Fruit fly (Drosophila melanogaster) whole organism, embryonic: Measurements from ENCODE around the gene CG3534.

Experiments
- Ada2b ChIP-seq: fragments of 200-800 bp; sonication (Bioruptor generic); IDR thresholded peaks from 2 replicates; pipeline ENCODE4 v1.3.6; 2022; ENCODE audit warnings: missing biosample characterization, missing genetic modification characterization
- Asciz ChIP-seq: fragments of 200-800 bp; sonication (Bioruptor generic); optimal IDR thresholded peaks from 2 replicates; lab custom pipeline; 2017; ENCODE audit warnings: missing biosample characterization, mild to moderate bottlenecking, missing genetic modification characterization, missing genetic modification reagents
- Awh ChIP-seq: fragments of 200-800 bp; sonication (Bioruptor generic); IDR thresholded peaks from 2 replicates; pipeline ENCODE4, ENCODE4 v1.3.6; 2022; ENCODE audit warnings: missing biosample characterization, missing genetic modification characterization
- Blimp-1 ChIP-seq: fragments of 200-800 bp; sonication (Bioruptor generic); optimal IDR thresholded peaks from 3 replicates; lab custom pipeline; 2018; ENCODE audit warnings: missing biosample characterization, missing genetic modification characterization, mild to moderate bottlenecking, moderate library complexity, missing genetic modification reagents
- CG11504 ChIP-seq: fragments of 200-800 bp; sonication (Bioruptor generic); optimal IDR thresholded peaks from 3 replicates; lab custom pipeline; 2019; ENCODE audit warnings: missing biosample characterization, mild to moderate bottlenecking, missing genetic modification characterization, moderate library complexity
- CG13624 ChIP-seq: fragments of 200-800 bp; sonication (Bioruptor generic); optimal IDR thresholded peaks from 2 replicates; lab custom pipeline; 2016; ENCODE audit warnings: missing biosample characterization, missing genetic modification characterization
- CG15514 ChIP-seq: fragments of 200-800 bp; sonication (Bioruptor generic); optimal IDR thresholded peaks from 3 replicates; lab custom pipeline; 2017; ENCODE audit warnings: missing biosample characterization, missing genetic modification characterization, mild to moderate bottlenecking, moderate library complexity, missing genetic modification reagents
- CG16813 ChIP-seq: fragments of 200-800 bp; sonication (Bioruptor generic); IDR thresholded peaks from 3 replicates; pipeline ENCODE4 v1.3.6; 2022; ENCODE audit warnings: missing biosample characterization, missing genetic modification characterization; ENCODE audit not compliant: partially characterized antibody
- CG3163 ChIP-seq: fragments of 200-800 bp; sonication (Bioruptor generic); optimal IDR thresholded peaks from 3 replicates; lab custom pipeline; 2016; ENCODE audit warnings: missing biosample characterization, missing genetic modification characterization
- CG3281 ChIP-seq: fragments of 200-800 bp; sonication (Bioruptor generic); optimal IDR thresholded peaks from 3 replicates; lab custom pipeline; 2017; ENCODE audit warnings: missing biosample characterization, mild to moderate bottlenecking, missing genetic modification characterization
- CG7839 ChIP-seq: fragments of 200-800 bp; sonication (Bioruptor generic); optimal IDR thresholded peaks from 3 replicates; lab custom pipeline; 2018; ENCODE audit warnings: missing biosample characterization, mild to moderate bottlenecking, missing genetic modification characterization, moderate library complexity
- CG7987 ChIP-seq: fragments of 200-800 bp; sonication (Bioruptor generic); optimal IDR thresholded peaks from 2 replicates; lab custom pipeline; 2018; ENCODE audit warnings: missing biosample characterization, mild to moderate bottlenecking, missing genetic modification characterization, moderate library complexity
- CoRest ChIP-seq: fragments of 200-800 bp; sonication (Bioruptor generic); optimal IDR thresholded peaks from 3 replicates; lab custom pipeline; 2018; ENCODE audit warnings: missing biosample characterization, mild to moderate bottlenecking, missing genetic modification characterization, moderate library complexity
- D ChIP-seq, 2 experiments: fragments of 200-800 bp in 1 of 2; fragments of >200 bp in 1 of 2; sonication (Bioruptor generic) in 1 of 2; optimal IDR thresholded peaks; 2 replicates in 1 of 2; 3 replicates in 1 of 2; lab custom pipeline; 2017; ENCODE audit warnings: mild to moderate bottlenecking in 1 of 2, missing biosample characterization in 1 of 2, missing genetic modification characterization in 1 of 2, missing genetic modification reagents in 1 of 2
- Dbx ChIP-seq: fragments of 200-800 bp; sonication (Bioruptor generic); IDR thresholded peaks from 3 replicates; pipeline ENCODE4 v1.3.6; 2022; ENCODE audit warnings: missing biosample characterization, missing genetic modification characterization
- Deaf1 ChIP-seq: fragments of 200-800 bp; optimal IDR thresholded peaks from 3 replicates; lab custom pipeline; 2019; ENCODE audit warnings: missing biosample characterization, mild to moderate bottlenecking, missing genetic modification characterization, moderate library complexity
- ERR ChIP-seq: fragments of 200-800 bp; sonication (Bioruptor generic); optimal IDR thresholded peaks from 2 replicates; lab custom pipeline; 2016; ENCODE audit warnings: missing biosample characterization, missing genetic modification characterization
- HLH3B ChIP-seq: fragments of 200-800 bp; sonication (Bioruptor generic); IDR thresholded peaks from 2 replicates; pipeline ENCODE4 v1.3.6; 2022; ENCODE audit warnings: missing biosample characterization, missing genetic modification characterization
- HmgD ChIP-seq: fragments of 200-800 bp; sonication (Bioruptor generic); optimal IDR thresholded peaks from 3 replicates; lab custom pipeline; 2016; ENCODE audit warnings: missing biosample characterization, missing genetic modification characterization
- Hr51 ChIP-seq, 2 experiments: fragments of 200-800 bp; sonication (Bioruptor generic); optimal IDR thresholded peaks; 2 replicates in 1 of 2; 3 replicates in 1 of 2; lab custom pipeline; 2016 to 2018; ENCODE audit warnings: missing biosample characterization in 2 of 2, missing genetic modification characterization in 2 of 2, mild to moderate bottlenecking in 1 of 2, moderate library complexity in 1 of 2
- Jarid2 ChIP-seq: fragments of 200-800 bp; sonication (Bioruptor generic); optimal IDR thresholded peaks from 3 replicates; lab custom pipeline; 2017; ENCODE audit warnings: mild to moderate bottlenecking, missing biosample characterization, missing genetic modification reagents, missing genetic modification characterization
- Myb ChIP-seq: fragments of 200-800 bp; sonication (Bioruptor generic); optimal IDR thresholded peaks from 2 replicates; lab custom pipeline; 2016; ENCODE audit warnings: missing biosample characterization, missing genetic modification characterization
- NFAT ChIP-seq: fragments of 200-800 bp; sonication (Bioruptor generic); IDR thresholded peaks from 2 replicates; pipeline ENCODE4 v1.3.6; 2022; ENCODE audit warnings: missing biosample characterization, missing genetic modification characterization
- Sox100B ChIP-seq: fragments of 200-800 bp; sonication (Bioruptor generic); optimal IDR thresholded peaks from 3 replicates; lab custom pipeline; 2018; ENCODE audit warnings: missing biosample characterization, mild to moderate bottlenecking, missing genetic modification characterization
- Ssrp ChIP-seq: fragments of 200-800 bp; sonication (Bioruptor generic); optimal IDR thresholded peaks from 2 replicates; lab custom pipeline; 2018; ENCODE audit warnings: missing biosample characterization, mild to moderate bottlenecking, missing genetic modification characterization, moderate library complexity
- amos ChIP-seq: fragments of 200-800 bp; sonication (Bioruptor generic); IDR thresholded peaks from 2 replicates; pipeline ENCODE4 v1.3.6; 2022; ENCODE audit warnings: missing biosample characterization, missing genetic modification characterization; ENCODE audit not compliant: partially characterized antibody
- chn ChIP-seq: fragments of 200-800 bp; sonication (Bioruptor generic); optimal IDR thresholded peaks from 2 replicates; lab custom pipeline; 2016; ENCODE audit warnings: missing biosample characterization, missing genetic modification characterization
- crol ChIP-seq: fragments of 200-800 bp; sonication (Bioruptor generic); IDR thresholded peaks from 2 replicates; pipeline ENCODE4 v1.3.6; 2022; ENCODE audit warnings: missing biosample characterization, missing genetic modification characterization
- gem ChIP-seq: fragments of 200-800 bp; sonication (Bioruptor generic); optimal IDR thresholded peaks from 2 replicates; lab custom pipeline; 2019; ENCODE audit warnings: missing biosample characterization, mild to moderate bottlenecking, missing genetic modification characterization, moderate library complexity
- gt ChIP-seq: fragments of 200-800 bp; sonication (Bioruptor generic); IDR thresholded peaks from 2 replicates; pipeline ENCODE4 v1.3.6; 2022; ENCODE audit warnings: missing biosample characterization, missing genetic modification characterization
- lab ChIP-seq: fragments of 200-800 bp; sonication (Bioruptor generic); optimal IDR thresholded peaks from 3 replicates; lab custom pipeline; 2017; ENCODE audit warnings: missing biosample characterization, missing genetic modification characterization, mild to moderate bottlenecking, moderate library complexity, missing genetic modification reagents
- lmd ChIP-seq: fragments of 200-800 bp; sonication (Bioruptor generic); IDR thresholded peaks from 2 replicates; pipeline ENCODE4 v1.3.6; 2022; ENCODE audit warnings: missing biosample characterization, missing genetic modification characterization
- mirr ChIP-seq: fragments of 200-800 bp; sonication (Bioruptor generic); optimal IDR thresholded peaks from 3 replicates; lab custom pipeline; 2018; ENCODE audit warnings: missing biosample characterization, mild to moderate bottlenecking, missing genetic modification characterization
- nom ChIP-seq: fragments of 200-800 bp; sonication (Bioruptor generic); optimal IDR thresholded peaks from 2 replicates; lab custom pipeline; 2017; ENCODE audit warnings: missing biosample characterization, missing genetic modification characterization, mild to moderate bottlenecking, moderate library complexity, missing genetic modification reagents
- pan ChIP-seq, 4 experiments: fragments of >200 bp in 3 of 4; fragments of 200-800 bp in 1 of 4; sonication (Bioruptor generic) in 1 of 4; optimal IDR thresholded peaks in 3 of 4; IDR thresholded peaks in 1 of 4; 2 replicates each; pipeline versions ENCODE4 v1.3.6 to Lab custom; 2017 to 2022; ENCODE audit warnings: missing biosample characterization in 2 of 4, missing genetic modification characterization in 2 of 4, mixed read lengths in 1 of 4
- peb ChIP-seq: fragments of 200-800 bp; sonication (Bioruptor generic); IDR thresholded peaks from 2 replicates; pipeline ENCODE4 v1.3.6; 2022; ENCODE audit warnings: missing biosample characterization, missing genetic modification characterization
- pnt ChIP-seq: fragments of 200-800 bp; sonication (Bioruptor generic); optimal IDR thresholded peaks from 3 replicates; lab custom pipeline; 2016; ENCODE audit warnings: missing biosample characterization, missing genetic modification characterization
- ranshi ChIP-seq: fragments of 200-800 bp; sonication (Bioruptor generic); IDR thresholded peaks from 2 replicates; pipeline ENCODE4 v1.3.6; 2022; ENCODE audit warnings: missing biosample characterization, missing genetic modification characterization
- repo ChIP-seq: fragments of 200-800 bp; sonication (Bioruptor generic); optimal IDR thresholded peaks from 2 replicates; lab custom pipeline; 2016; ENCODE audit warnings: missing biosample characterization, missing genetic modification characterization
- sd ChIP-seq: fragments of 200-800 bp; sonication (Bioruptor generic); optimal IDR thresholded peaks from 3 replicates; lab custom pipeline; 2018; ENCODE audit warnings: missing biosample characterization, mild to moderate bottlenecking, missing genetic modification characterization, moderate library complexity
- sob ChIP-seq: fragments of 200-800 bp; sonication (Bioruptor generic); IDR thresholded peaks from 2 replicates; pipeline ENCODE4 v1.3.6; 2022; ENCODE audit warnings: missing biosample characterization, missing genetic modification characterization
- zen ChIP-seq: fragments of 200-800 bp; sonication (Bioruptor generic); optimal IDR thresholded peaks from 3 replicates; lab custom pipeline; 2018; ENCODE audit warnings: missing biosample characterization, mild to moderate bottlenecking, missing genetic modification characterization, moderate library complexity

The CG3534 gene

DNA sequence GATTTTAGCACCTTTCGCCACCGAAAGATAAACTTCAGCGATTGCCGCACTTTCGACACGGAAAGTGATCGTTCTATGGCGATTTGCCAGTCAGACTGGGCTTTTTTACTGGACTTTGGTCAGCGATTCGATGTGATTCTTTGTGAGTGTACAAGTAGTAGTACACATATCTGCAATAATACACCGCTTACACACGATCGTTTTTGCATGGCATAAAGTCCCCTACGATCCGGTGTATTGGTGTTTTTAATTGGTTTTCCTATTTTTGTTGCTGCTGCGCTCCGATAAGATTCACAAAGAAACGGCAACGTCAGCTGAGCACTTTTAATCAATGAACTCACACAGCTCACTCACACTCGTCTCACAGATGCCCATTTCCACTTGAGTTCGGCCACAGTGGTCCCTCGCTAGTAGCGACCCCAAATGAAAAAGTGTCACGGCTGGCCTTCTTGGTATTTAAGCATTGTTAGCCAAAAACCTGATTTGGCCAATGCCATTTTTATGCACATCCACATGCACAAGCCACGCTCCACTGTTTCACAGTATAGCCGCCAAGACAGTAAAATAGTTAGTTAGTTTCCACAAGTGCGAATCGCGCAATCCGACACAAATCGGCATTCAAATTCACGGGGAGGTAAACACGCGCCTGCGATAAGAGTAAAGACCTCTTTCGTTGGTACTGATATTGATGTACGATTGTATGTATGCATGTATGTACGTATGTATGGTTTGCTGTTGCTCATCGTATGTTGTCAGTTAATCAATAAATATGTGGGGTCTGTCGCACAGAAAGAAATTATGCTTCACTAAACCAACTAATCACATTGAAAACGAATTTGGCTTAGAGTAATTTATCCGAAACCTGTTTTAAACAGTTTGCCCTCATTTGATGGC, 9.8 kb upstream of the CG3534 start (continued):
- peak; percentile 96 for TF ChIP-seq ERR
- peak; percentile 89 for TF ChIP-seq Myb (GFP tag; lab: Kevin White, UChicago)
- TF ChIP-seq, all 482 proteins: peak for 429

- TF ChIP-seq CG7839 (tag; lab: Kevin White, UChicago), result peak; percentile 38
- peak; percentile 26 for TF ChIP-seq lab
- no peak for TF ChIP-seq peb (GFP tag; lab: Robert Waterston, UW)
- TF ChIP-seq CG3281, result no peak
- TF ChIP-seq CG16813, result 0 out of 3 replicates have a peak, but pooled peaks have one; percentile 18
- TF ChIP-seq Asciz, result peak; percentile 19
- peak; percentile 48 for TF ChIP-seq CG3163 (GFP tag; lab: Kevin White, UChicago)
- peak; percentile 36 for TF ChIP-seq Ssrp (tag; lab: Kevin White, UChicago)
- TF ChIP-seq lmd (GFP tag; lab: Robert Waterston, UW), result peak; percentile 32; the same call in 1 of the 2 replicates
- peak; percentile 74; the same call in 2 of the 3 replicates for TF ChIP-seq Dbx (GFP tag; lab: Robert Waterston, UW)
- TF ChIP-seq Sox100B, result peak; percentile 11
- no peak for TF ChIP-seq pnt (GFP tag; lab: Kevin White, UChicago)
- TF ChIP-seq NFAT (GFP tag; lab: Robert Waterston, UW), result no peak
- TF ChIP-seq chn (GFP tag; lab: Kevin White, UChicago), result no peak
- TF ChIP-seq nom (GFP tag; lab: Kevin White, UChicago), result peak; percentile 15
- TF ChIP-seq zen (tag; lab: Kevin White, UChicago), result no peak
- 0 out of 2 replicates have a peak, but pooled peaks have one; percentile 3 for TF ChIP-seq Ada2b (GFP tag; lab: Robert Waterston, UW)
- peak; percentile 35; the same call in 1 of the 2 replicates for TF ChIP-seq ranshi (GFP tag; lab: Robert Waterston, UW)
- TF ChIP-seq CG13624, result no peak
- TF ChIP-seq repo (GFP tag; lab: Kevin White, UChicago), result no peak
- peak; percentile 8 for TF ChIP-seq CoRest (tag; lab: Kevin White, UChicago)
- peak; percentile 61 for TF ChIP-seq sd (tag; lab: Kevin White, UChicago)
- TF ChIP-seq CG15514 (GFP tag; lab: Kevin White, UChicago), result peak; percentile 30
- peak; percentile 75 for TF ChIP-seq mirr (GFP tag; lab: Kevin White, UChicago)
- TF ChIP-seq CG11504, result peak; percentile 45
- 0 out of 2 replicates have a peak, but pooled peaks have one; percentile 43 for TF ChIP-seq Awh (GFP tag; lab: Robert Waterston, UW)
- TF ChIP-seq sob, result peak; percentile 37; the same call in 1 of the 2 replicates
- TF ChIP-seq CG7987, result peak; percentile 26
- TF ChIP-seq gt (GFP tag; lab: Robert Waterston, UW), result no peak
- peak; percentile 62 for TF ChIP-seq crol
- TF ChIP-seq Blimp-1 (GFP tag; lab: Kevin White, UChicago), result peak; percentile 74
- no peak for TF ChIP-seq HmgD
- peak; percentile 52; the same call in 1 of the 2 replicates for TF ChIP-seq HLH3B
- TF ChIP-seq Deaf1, result peak; percentile 88
- TF ChIP-seq Hr51 (GFP tag; optimal IDR thresholded peaks at IDR 0.05; lab: Kevin White, UChicago), result peak in 1 of 2 experiments; percentile 24
- TF ChIP-seq Jarid2, result peak; percentile 87
- TF ChIP-seq gem (tag; lab: Kevin White, UChicago), result peak; percentile 46
- TF ChIP-seq D (optimal IDR thresholded peaks at IDR 0.05; lab: Kevin White, UChicago), result peak; percentile 1
- TF ChIP-seq D (GFP tag; optimal IDR thresholded peaks at IDR 0.05; lab: Kevin White, UChicago), result no peak
- no peak for TF ChIP-seq pan (optimal IDR thresholded peaks at IDR 0.05; lab: Kevin White, UChicago)
- no peak for TF ChIP-seq pan (GFP tag; optimal IDR thresholded peaks at IDR 0.05 in 1 of 2, IDR thresholded peaks at IDR 0.05 in 1 of 2)
- peak; percentile 51; the same call in 1 of the 2 replicates for TF ChIP-seq amos
Observed at dm6 chr3R:16987220-16987923, 8.9 kb upstream of the CG3534 start, which contains the start of gene CG18622. CG18622 (minus strand) TSS chr3R:16987732.
